Fruit fly (Drosophila melanogaster): Measurements from ENCODE around the gene Spf30.

DNA sequence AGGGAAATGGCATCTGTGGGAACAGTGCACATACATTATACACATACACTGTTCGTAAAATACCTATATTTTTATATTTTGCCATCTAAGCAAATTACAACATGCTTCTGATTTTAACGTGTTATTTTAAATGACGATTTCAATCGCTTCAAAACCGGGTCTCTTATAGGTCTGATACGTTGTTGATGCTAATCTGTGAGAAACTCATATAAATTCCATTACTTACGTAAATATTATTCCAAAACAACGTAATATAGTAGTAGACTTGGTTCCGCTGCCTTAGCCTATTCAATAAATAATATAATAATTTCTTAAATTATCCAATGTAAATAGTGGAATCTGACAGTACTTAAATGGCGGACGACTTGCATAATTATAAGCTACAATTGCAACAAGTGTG, at the start of gene Spf30:
- TF ChIP-seq prd (optimal IDR thresholded peaks at IDR 0.05) (no peak), prd (GFP tag; IDR thresholded peaks at IDR 0.05) (no peak), insv (GFP tag; optimal IDR thresholded peaks at IDR 0.05) (no peak), CG2889 (GFP tag; IDR thresholded peaks at IDR 0.05) (no peak), CG15479 (GFP tag; optimal IDR thresholded peaks at IDR 0.05) (no peak), CG10654 (GFP tag; optimal IDR thresholded peaks at IDR 0.05) (no peak), CoRest (tag; optimal IDR thresholded peaks at IDR 0.05) (peak; percentile 36), gsb (GFP tag; IDR thresholded peaks at IDR 0.05) (no peak), Sin3A (optimal IDR thresholded peaks at IDR 0.05) (no peak), pum (GFP tag; optimal IDR thresholded peaks at IDR 0.05) (no peak), tna (GFP tag; IDR thresholded peaks at IDR 0.05; ENCODE audit: partially characterized antibody) (no peak), ara (GFP tag; IDR thresholded peaks at IDR 0.05) (no peak), ewg (GFP tag; optimal IDR thresholded peaks at IDR 0.05) (no peak), Dll (GFP tag; IDR thresholded peaks at IDR 0.05; ENCODE audit: partially characterized antibody) (no peak)
